Fruit fly (Drosophila melanogaster) Kc167 (cell line): Measurements from ENCODE around the gene RhoGAP92B.

ENCODE experiments used
- Myc ChIP-seq: fragments of >200 bp; optimal IDR thresholded peaks from 2 replicates; lab custom pipeline; 2017; ENCODE audit warnings: missing external identifiers
- Sin3A ChIP-seq: fragments of >200 bp; optimal IDR thresholded peaks from 2 replicates; lab custom pipeline; 2018; ENCODE audit warnings: missing external identifiers
- h ChIP-seq: fragments of >200 bp; optimal IDR thresholded peaks from 3 replicates; lab custom pipeline; 2018; ENCODE audit warnings: missing external identifiers
- psq ChIP-seq: fragments of >200 bp; optimal IDR thresholded peaks from 2 replicates; lab custom pipeline; 2017; ENCODE audit warnings: missing external identifiers
- ttk ChIP-seq: sonication (Bioruptor generic); optimal IDR thresholded peaks from 2 replicates; lab custom pipeline; 2017; ENCODE audit warnings: missing external identifiers

- no peak for TF ChIP-seq Sin3A
- no peak for TF ChIP-seq ttk (lab: Kevin White, UChicago)
- no peak for TF ChIP-seq Myc (lab: Kevin White, UChicago)
- no peak for TF ChIP-seq h (lab: Kevin White, UChicago)
- TF ChIP-seq psq (lab: Kevin White, UChicago): no peak
Measured at dm6 chr3R:19890340-19890998, 14.5 kb upstream of the RhoGAP92B start, which contains the start of gene CG4733.
